Worm (Caenorhabditis elegans) whole organism, young adult: Measurements from ENCODE around the gene gtf-2A2.

ENCODE experiments used
- B0035.1 ChIP-seq: sonication (generic microtip); optimal IDR thresholded peaks from 2 replicates; lab custom pipeline; 2016; ENCODE audit warnings: missing genetic modification characterization, mild to moderate bottlenecking, missing compliant biosample characterization, missing genotype, missing genetic modification reagents
- C06A6.2 ChIP-seq: fragments of 200-800 bp; sonication (Bioruptor generic); conservative IDR thresholded peaks from 2 replicates; pipeline ENCODE4 v1.3.6; 2022; ENCODE audit warnings: missing genetic modification characterization, missing compliant biosample characterization
- D2030.7 ChIP-seq: fragments of 200-800 bp; sonication (Bioruptor generic); IDR thresholded peaks from 2 replicates; pipeline ENCODE4 v1.3.6; 2022; ENCODE audit warnings: missing genetic modification reagents, missing genetic modification characterization, missing compliant biosample characterization
- F52B5.7 ChIP-seq: sonication (generic microtip); optimal IDR thresholded peaks from 2 replicates; lab custom pipeline; 2016; ENCODE audit warnings: mild to moderate bottlenecking, missing genetic modification characterization, missing compliant biosample characterization
- K11D2.4 ChIP-seq: fragments of 200-800 bp; sonication (Bioruptor generic); IDR thresholded peaks from 2 replicates; pipeline ENCODE4 v1.3.6; 2022; ENCODE audit warnings: missing genetic modification reagents, missing genetic modification characterization, missing compliant biosample characterization
- T07F8.4 ChIP-seq: sonication (generic microtip); optimal IDR thresholded peaks from 2 replicates; lab custom pipeline; 2016; ENCODE audit warnings: mild to moderate bottlenecking, missing genetic modification characterization, moderate library complexity, missing compliant biosample characterization
- Y53F4B.3 ChIP-seq: fragments of 200-800 bp; sonication (Bioruptor generic); IDR thresholded peaks from 2 replicates; pipeline ENCODE4 v1.3.6; 2022; ENCODE audit warnings: missing genetic modification reagents, missing genetic modification characterization, missing compliant biosample characterization
- aptf-3 ChIP-seq: fragments of 200-800 bp; sonication (Bioruptor generic); IDR thresholded peaks from 2 replicates; pipeline ENCODE4 v1.3.6; 2022; ENCODE audit warnings: missing genetic modification characterization, missing compliant biosample characterization
- atf-7 ChIP-seq: sonication (generic microtip); optimal IDR thresholded peaks from 2 replicates; lab custom pipeline; 2017; ENCODE audit warnings: mild to moderate bottlenecking, missing genetic modification characterization, missing compliant biosample characterization
- bed-1 ChIP-seq: fragments of 200-800 bp; sonication (Bioruptor generic); IDR thresholded peaks from 2 replicates; pipeline ENCODE4 v1.3.6; 2022; ENCODE audit warnings: missing genetic modification reagents, missing genetic modification characterization, missing compliant biosample characterization
- cebp-1 ChIP-seq, 2 experiments: fragments of 200-800 bp in 1 of 2; sonication (Bioruptor generic) in 1 of 2; sonication (generic microtip) in 1 of 2; IDR thresholded peaks in 1 of 2; optimal IDR thresholded peaks in 1 of 2; 2 replicates each; pipeline versions ENCODE4 v1.3.6 to Lab custom; 2017 to 2022; ENCODE audit warnings: missing compliant biosample characterization in 2 of 2, missing genetic modification characterization in 2 of 2, mild to moderate bottlenecking in 1 of 2, missing genetic modification reagents in 1 of 2, moderate library complexity in 1 of 2
- cebp-2 ChIP-seq: fragments of 200-800 bp; sonication (Bioruptor generic); IDR thresholded peaks from 2 replicates; pipeline ENCODE4 v1.3.6; 2022; ENCODE audit warnings: missing genetic modification characterization, missing compliant biosample characterization
- ceh-100 ChIP-seq: fragments of 200-800 bp; sonication (Bioruptor generic); IDR thresholded peaks from 2 replicates; pipeline ENCODE4 v1.3.6; 2022; ENCODE audit warnings: missing genetic modification reagents, missing genetic modification characterization, missing compliant biosample characterization
- ceh-79 ChIP-seq: sonication (generic microtip); optimal IDR thresholded peaks from 2 replicates; lab custom pipeline; 2017; ENCODE audit warnings: mild to moderate bottlenecking, missing genetic modification characterization, missing compliant biosample characterization
- dox-1 ChIP-seq: fragments of 200-800 bp; sonication (Bioruptor generic); IDR thresholded peaks from 2 replicates; pipeline ENCODE4 v1.3.6; 2022; ENCODE audit warnings: missing genetic modification reagents, missing genetic modification characterization, missing compliant biosample characterization
- egl-44 ChIP-seq: fragments of 200-800 bp; sonication (Bioruptor generic); IDR thresholded peaks from 2 replicates; pipeline ENCODE4 v1.3.6; 2022; ENCODE audit warnings: missing genetic modification reagents, missing genetic modification characterization, missing compliant biosample characterization
- fkh-3 ChIP-seq: sonication (generic microtip); optimal IDR thresholded peaks from 2 replicates; lab custom pipeline; 2016; ENCODE audit warnings: mild to moderate bottlenecking, missing genetic modification characterization, missing compliant biosample characterization
- him-1 ChIP-seq: sonication (generic microtip); optimal IDR thresholded peaks from 2 replicates; lab custom pipeline; 2016; ENCODE audit warnings: missing genotype, missing genetic modification reagents, missing genetic modification characterization, missing compliant biosample characterization
- hlh-12 ChIP-seq: sonication (generic microtip); optimal IDR thresholded peaks from 2 replicates; lab custom pipeline; 2016; ENCODE audit warnings: missing genetic modification characterization, missing compliant biosample characterization
- let-607 ChIP-seq, 2 experiments: fragments of 200-800 bp in 1 of 2; sonication (Bioruptor generic) in 1 of 2; sonication (generic microtip) in 1 of 2; optimal IDR thresholded peaks; 2 replicates each; lab custom pipeline; 2016 to 2018; ENCODE audit warnings: mild to moderate bottlenecking in 2 of 2, missing compliant biosample characterization in 2 of 2, missing genetic modification characterization in 2 of 2, moderate library complexity in 2 of 2, missing genotype in 1 of 2
- lin-40 ChIP-seq: sonication (generic microtip); optimal IDR thresholded peaks from 2 replicates; lab custom pipeline; 2016; ENCODE audit warnings: missing genetic modification characterization, mild to moderate bottlenecking, missing compliant biosample characterization, missing genotype, missing genetic modification reagents
- lsy-27 ChIP-seq: sonication (generic microtip); optimal IDR thresholded peaks from 2 replicates; lab custom pipeline; 2017; ENCODE audit warnings: missing genetic modification characterization, mild to moderate bottlenecking, missing compliant biosample characterization, antibody characterized with exemption, missing genotype, borderline replicate concordance; ENCODE audit not compliant: insufficient read depth
- madf-6 ChIP-seq: fragments of 200-800 bp; sonication (Bioruptor generic); IDR thresholded peaks from 2 replicates; pipeline ENCODE4 v1.3.6; 2022; ENCODE audit warnings: missing genetic modification reagents, missing genetic modification characterization, missing compliant biosample characterization
- nfya-2 ChIP-seq: fragments of 200-800 bp; sonication (Bioruptor generic); IDR thresholded peaks from 2 replicates; pipeline ENCODE4 v1.3.6; 2022; ENCODE audit warnings: missing genetic modification reagents, missing genetic modification characterization, missing compliant biosample characterization
- nfyb-1 ChIP-seq: fragments of 200-800 bp; sonication (Bioruptor generic); IDR thresholded peaks from 2 replicates; pipeline ENCODE4 v1.3.6; 2022; ENCODE audit warnings: missing genetic modification reagents, missing genetic modification characterization, missing compliant biosample characterization
- nhr-120 ChIP-seq: fragments of 200-800 bp; sonication (Bioruptor generic); IDR thresholded peaks from 2 replicates; pipeline ENCODE4 v1.3.6; 2022; ENCODE audit warnings: missing genetic modification characterization, missing compliant biosample characterization
- nhr-27 ChIP-seq: fragments of 200-800 bp; sonication (Bioruptor generic); optimal IDR thresholded peaks from 2 replicates; lab custom pipeline; 2018; ENCODE audit warnings: mild to moderate bottlenecking, missing genetic modification characterization, moderate library complexity, missing compliant biosample characterization
- nhr-80 ChIP-seq: sonication (generic microtip); optimal IDR thresholded peaks from 2 replicates; lab custom pipeline; 2016; ENCODE audit warnings: missing genetic modification characterization, missing compliant biosample characterization
- nhr-90 ChIP-seq: sonication (generic microtip); optimal IDR thresholded peaks from 2 replicates; lab custom pipeline; 2016; ENCODE audit warnings: missing genotype, mild to moderate bottlenecking, missing genetic modification characterization, missing compliant biosample characterization
- sea-2 ChIP-seq: fragments of 200-800 bp; sonication (Bioruptor generic); IDR thresholded peaks from 2 replicates; pipeline ENCODE4 v1.3.6; 2022; ENCODE audit warnings: missing genetic modification characterization, missing compliant biosample characterization
- snpc-3.4 ChIP-seq: sonication (generic microtip); optimal IDR thresholded peaks from 2 replicates; lab custom pipeline; 2017; ENCODE audit warnings: missing genetic modification characterization, mild to moderate bottlenecking, missing compliant biosample characterization, antibody characterized with exemption, moderate library complexity, missing genotype, missing genetic modification reagents
- snpc-4 ChIP-seq, 5 experiments: fragments of 150-350 bp in 1 of 5; sonication (generic microtip) in 4 of 5; optimal IDR thresholded peaks; 2 replicates each; lab custom pipeline; 2014 to 2018; ENCODE audit warnings: missing genetic modification characterization in 5 of 5, missing biosample characterization in 3 of 5, antibody characterized with exemption in 2 of 5, mild to moderate bottlenecking in 2 of 5, missing compliant biosample characterization in 2 of 5, missing genotype in 2 of 5, moderate library complexity in 2 of 5, missing genetic modification reagents in 1 of 5
- tbp1 ChIP-seq: fragments of 200-800 bp; sonication (Bioruptor generic); optimal IDR thresholded peaks from 2 replicates; lab custom pipeline; 2018; ENCODE audit warnings: mild to moderate bottlenecking, missing genetic modification characterization, missing compliant biosample characterization
- unc-62 ChIP-seq: fragments of 150-350 bp; optimal IDR thresholded peaks from 2 replicates; lab custom pipeline; 2014; ENCODE audit warnings: missing biosample characterization, missing genetic modification reagents, missing genetic modification characterization
- ztf-25 ChIP-seq: fragments of 200-800 bp; sonication (Bioruptor generic); IDR thresholded peaks from 2 replicates; pipeline ENCODE4 v1.3.6; 2022; ENCODE audit warnings: missing genetic modification reagents, missing genetic modification characterization, missing compliant biosample characterization
- ztf-3 ChIP-seq: fragments of 200-800 bp; sonication (Bioruptor generic); optimal IDR thresholded peaks from 2 replicates; lab custom pipeline; 2018; ENCODE audit warnings: mild to moderate bottlenecking, missing genetic modification characterization, missing compliant biosample characterization
- ztf-6 ChIP-seq: fragments of 200-800 bp; sonication (Bioruptor generic); IDR thresholded peaks from 2 replicates; pipeline ENCODE4 v1.3.6; 2022; ENCODE audit warnings: missing genetic modification reagents, missing genetic modification characterization, missing compliant biosample characterization

The gtf-2A2 gene

DNA sequence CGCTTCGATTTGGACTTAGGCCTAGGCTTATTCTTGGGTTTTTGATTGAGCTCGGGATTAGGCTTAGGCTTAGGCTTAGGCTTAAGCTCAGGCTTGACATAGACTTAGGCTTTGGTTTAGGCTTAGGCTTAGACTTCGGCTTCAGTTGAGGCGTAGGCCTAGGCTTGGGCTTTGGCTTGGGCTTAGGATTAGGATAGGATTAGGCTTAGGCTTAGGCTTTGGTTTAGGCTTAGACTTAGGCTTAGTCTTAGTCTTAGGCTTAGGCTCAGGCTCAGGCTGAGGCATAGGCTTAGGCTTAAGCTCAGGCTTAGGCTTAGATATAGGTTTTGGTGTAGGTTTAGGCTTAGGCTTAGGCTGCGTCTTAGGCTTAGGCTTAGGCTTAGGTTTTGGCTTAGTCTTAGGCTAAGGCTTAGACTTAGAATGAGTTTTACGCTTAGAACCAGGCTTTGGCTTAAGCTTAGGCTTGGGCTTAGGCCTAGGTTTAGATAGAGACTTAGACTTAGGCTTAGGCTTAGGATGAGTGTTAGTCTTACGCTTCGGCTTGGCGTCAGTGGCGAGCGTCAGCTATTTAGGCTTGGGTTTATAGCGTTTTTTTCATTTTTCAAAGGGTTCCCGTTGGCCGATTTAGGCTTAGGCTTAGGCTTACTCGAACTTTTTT lies 18.1 kb downstream of the gtf-2A2 start:
- TF ChIP-seq cebp-2 (GFP tag; lab: Robert Waterston, UW) (0 out of 2 replicates have a peak, but pooled peaks have one; percentile 12), madf-6 (no peak)

DNA sequence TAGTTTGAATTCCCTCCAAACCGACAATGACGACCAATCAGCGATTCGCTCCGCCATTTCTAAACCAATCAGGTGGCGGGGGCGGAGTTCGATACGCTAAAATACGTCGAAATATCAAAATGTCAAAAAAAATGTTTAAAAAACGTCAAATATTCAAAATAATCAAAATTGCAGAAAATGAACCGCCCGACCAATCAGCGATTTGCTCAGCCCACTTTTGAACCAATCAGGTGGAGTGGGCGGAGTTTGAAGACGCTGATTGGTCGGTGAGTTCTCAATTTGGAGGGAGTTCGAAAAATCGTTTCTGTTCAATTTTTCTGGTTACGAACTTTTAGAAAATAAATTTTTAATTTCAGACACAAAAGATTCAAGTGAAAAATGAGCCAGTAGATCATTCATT lies 20.1 kb downstream of the gtf-2A2 start:
- peak; percentile 52; the same call in 1 of the 2 replicates for TF ChIP-seq nfyb-1 (GFP tag; lab: Robert Waterston, UW)
- no peak for TF ChIP-seq him-1
- TF ChIP-seq Y53F4B.3 = no peak
- no peak for TF ChIP-seq sea-2
- TF ChIP-seq T07F8.4 (tag; lab: Kevin White, UChicago) = no peak

ce11 chrIII:12651946-12652345 lies 27.4 kb downstream of the gtf-2A2 start:
- TF ChIP-seq fkh-3 (tag; lab: Kevin White, UChicago) = no peak
- no peak for TF ChIP-seq ztf-6 (GFP tag; lab: Robert Waterston, UW)
- TF ChIP-seq C06A6.2 = no peak
- TF ChIP-seq nfya-2 (GFP tag; lab: Robert Waterston, UW) = 0 out of 2 replicates have a peak, but pooled peaks have one; percentile 16
- TF ChIP-seq ceh-79 (tag; lab: Kevin White, UChicago) = no peak
- peak; percentile 98 for TF ChIP-seq him-1
- no peak for TF ChIP-seq B0035.1
- no peak for TF ChIP-seq unc-62 (GFP tag; lab: Kevin White, UChicago)
- TF ChIP-seq lsy-27 (tag; lab: Kevin White, UChicago) = no peak
- TF ChIP-seq hlh-12 = no peak

DNA sequence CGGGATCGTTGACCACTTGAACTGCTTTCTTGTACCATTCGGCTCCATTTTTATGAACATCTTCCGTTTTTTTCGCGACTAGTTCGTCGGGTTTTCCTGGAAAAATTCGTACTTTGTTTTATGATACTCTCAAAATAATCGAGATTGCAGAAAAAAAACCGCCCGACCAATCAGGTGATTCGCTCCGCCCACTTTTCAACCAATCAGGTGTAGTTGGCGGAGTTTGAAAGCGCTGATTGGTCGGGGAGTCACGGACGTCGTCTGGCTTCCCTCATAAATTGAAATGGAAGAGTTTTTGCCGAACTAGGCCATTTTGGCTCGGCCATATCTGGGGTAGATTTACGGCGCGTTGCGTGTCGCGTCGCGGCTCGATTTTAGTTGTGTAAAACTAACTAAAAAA lies 28.0 kb downstream of the gtf-2A2 start:
- TF ChIP-seq D2030.7 (GFP tag; lab: Robert Waterston, UW) = no peak
- TF ChIP-seq nfyb-1 (GFP tag; lab: Robert Waterston, UW) = peak; percentile 73
- no peak for TF ChIP-seq K11D2.4 (GFP tag; lab: Robert Waterston, UW)

- no peak for TF ChIP-seq F52B5.7 (tag; lab: Kevin White, UChicago)
- TF ChIP-seq bed-1 = no peak
- peak; percentile 7 for TF ChIP-seq nhr-90
- no peak for TF ChIP-seq snpc-3.4 (tag; lab: Kevin White, UChicago)
- TF ChIP-seq ceh-100 (GFP tag; lab: Robert Waterston, UW) = no peak
- peak; percentile 23; the same call in 1 of the 2 replicates for TF ChIP-seq dox-1 (GFP tag; lab: Robert Waterston, UW)
- no peak for TF ChIP-seq snpc-4 (GFP tag; optimal IDR thresholded peaks at IDR 0.05; lab: Kevin White, UChicago)
- peak in 1 of 4 experiments; percentile 2 for TF ChIP-seq snpc-4 (tag; optimal IDR thresholded peaks at IDR 0.05; lab: Kevin White, UChicago)
- peak; percentile 22 for TF ChIP-seq tbp1 (GFP tag; lab: Kevin White, UChicago)
- no peak for TF ChIP-seq ztf-25 (GFP tag; lab: Robert Waterston, UW)
- peak; percentile 54 for TF ChIP-seq ztf-3
- TF ChIP-seq nhr-27 (tag; lab: Kevin White, UChicago) = no peak
- TF ChIP-seq atf-7 (tag; lab: Kevin White, UChicago) = peak; percentile 42
- peak; percentile 7 for TF ChIP-seq lin-40 (tag; lab: Kevin White, UChicago)
- 0 out of 2 replicates have a peak, but pooled peaks have one; percentile 16 for TF ChIP-seq egl-44
- TF ChIP-seq nhr-120 (GFP tag; lab: Robert Waterston, UW) = no peak
- TF ChIP-seq cebp-1 (GFP tag; IDR thresholded peaks at IDR 0.05; lab: Robert Waterston, UW) = no peak
- peak; percentile 10 for TF ChIP-seq cebp-1 (tag; optimal IDR thresholded peaks at IDR 0.05; lab: Kevin White, UChicago)
- TF ChIP-seq nhr-80 (tag; lab: Kevin White, UChicago) = peak; percentile 88
- no peak for TF ChIP-seq aptf-3
- peak; percentile 63 for TF ChIP-seq unc-62 (GFP tag; lab: Kevin White, UChicago)
- peak; percentile 47 to 81 for TF ChIP-seq let-607 (tag; optimal IDR thresholded peaks at IDR 0.05; lab: Kevin White, UChicago)
- TF ChIP-seq, all 124 proteins: peak for 12
Observed at ce11 chrIII:12658649-12659048, 34.1 kb downstream of the gtf-2A2 start.
